Fruit fly (Drosophila melanogaster) whole organism, embryonic: ENCODE data around the gene CG32354.

Experiments used
- Bgb ChIP-seq: fragments of 200-800 bp; sonication (Bioruptor generic); IDR thresholded peaks from 2 replicates; pipeline ENCODE4 v1.3.6; 2022; ENCODE audit warnings: missing biosample characterization, missing genetic modification characterization; ENCODE audit not compliant: partially characterized antibody
- BtbVII ChIP-seq: fragments of 200-800 bp; sonication (Bioruptor generic); optimal IDR thresholded peaks from 3 replicates; lab custom pipeline; 2017; ENCODE audit warnings: missing biosample characterization, mild to moderate bottlenecking, missing genetic modification characterization
- CG10979 ChIP-seq: fragments of 200-800 bp; sonication (Bioruptor generic); optimal IDR thresholded peaks from 2 replicates; lab custom pipeline; 2018; ENCODE audit warnings: missing biosample characterization, mild to moderate bottlenecking, missing genetic modification characterization, moderate library complexity
- CG11456 ChIP-seq: fragments of 200-800 bp; sonication (Bioruptor generic); IDR thresholded peaks from 3 replicates; pipeline ENCODE4 v1.3.6; 2022; ENCODE audit warnings: missing biosample characterization, missing genetic modification characterization
- CG12391 ChIP-seq: fragments of 200-800 bp; sonication (Bioruptor generic); optimal IDR thresholded peaks from 3 replicates; lab custom pipeline; 2018; ENCODE audit warnings: missing biosample characterization, mild to moderate bottlenecking, missing genetic modification characterization, moderate library complexity
- CG14667 ChIP-seq: fragments of 200-800 bp; sonication (Bioruptor generic); IDR thresholded peaks from 2 replicates; pipeline ENCODE4 v1.3.6; 2022; ENCODE audit warnings: missing biosample characterization, missing genetic modification characterization
- CG15696 ChIP-seq: fragments of 200-800 bp; sonication (Bioruptor generic); optimal IDR thresholded peaks from 2 replicates; lab custom pipeline; 2019; ENCODE audit warnings: missing biosample characterization, mild to moderate bottlenecking, missing genetic modification characterization, moderate library complexity
- CG16863 ChIP-seq: fragments of 200-800 bp; sonication (Bioruptor generic); optimal IDR thresholded peaks from 3 replicates; lab custom pipeline; 2016; ENCODE audit warnings: missing biosample characterization, missing genetic modification characterization
- CG18599 ChIP-seq: fragments of 200-800 bp; sonication (Bioruptor generic); optimal IDR thresholded peaks from 3 replicates; lab custom pipeline; 2017; ENCODE audit warnings: missing biosample characterization, missing genetic modification characterization, mild to moderate bottlenecking, moderate library complexity, missing genetic modification reagents
- CG2129 ChIP-seq: fragments of 200-800 bp; sonication (Bioruptor generic); IDR thresholded peaks from 2 replicates; pipeline ENCODE4 v1.3.6; 2022; ENCODE audit warnings: missing biosample characterization, missing genetic modification characterization; ENCODE audit not compliant: partially characterized antibody
- CG2199 ChIP-seq: fragments of 200-800 bp; sonication (Bioruptor generic); IDR thresholded peaks from 3 replicates; pipeline ENCODE4 v1.3.6; 2022; ENCODE audit warnings: missing biosample characterization, missing genetic modification characterization
- CG3163 ChIP-seq: fragments of 200-800 bp; sonication (Bioruptor generic); optimal IDR thresholded peaks from 3 replicates; lab custom pipeline; 2016; ENCODE audit warnings: missing biosample characterization, missing genetic modification characterization
- CG4360 ChIP-seq: fragments of 200-800 bp; sonication (Bioruptor generic); IDR thresholded peaks from 2 replicates; pipeline ENCODE4 v1.3.6; 2022; ENCODE audit warnings: missing biosample characterization, missing genetic modification characterization
- CG5180 ChIP-seq: fragments of 200-800 bp; sonication (Bioruptor generic); optimal IDR thresholded peaks from 3 replicates; lab custom pipeline; 2017; ENCODE audit warnings: missing biosample characterization, missing genetic modification characterization, mild to moderate bottlenecking, moderate library complexity, missing genetic modification reagents
- CG6254 ChIP-seq: fragments of 200-800 bp; sonication (Bioruptor generic); optimal IDR thresholded peaks from 3 replicates; lab custom pipeline; 2017; ENCODE audit warnings: mild to moderate bottlenecking, missing biosample characterization, missing genetic modification reagents, missing genetic modification characterization
- CG7745 ChIP-seq: fragments of 200-800 bp; sonication (Bioruptor generic); optimal IDR thresholded peaks from 2 replicates; lab custom pipeline; 2018; ENCODE audit warnings: missing biosample characterization, mild to moderate bottlenecking, missing genetic modification characterization, moderate library complexity
- CG8089 ChIP-seq: fragments of 200-800 bp; sonication (Bioruptor generic); optimal IDR thresholded peaks from 3 replicates; lab custom pipeline; 2016; ENCODE audit warnings: missing biosample characterization, missing genetic modification characterization
- CG9727 ChIP-seq: fragments of 200-800 bp; sonication (Bioruptor generic); optimal IDR thresholded peaks from 3 replicates; lab custom pipeline; 2017; ENCODE audit warnings: missing biosample characterization, mild to moderate bottlenecking, missing genetic modification characterization
- Camta ChIP-seq: fragments of 200-800 bp; sonication (Bioruptor generic); optimal IDR thresholded peaks from 2 replicates; lab custom pipeline; 2016; ENCODE audit warnings: missing biosample characterization, missing genetic modification characterization
- CrebB ChIP-seq: fragments of 200-800 bp; sonication (Bioruptor generic); optimal IDR thresholded peaks from 3 replicates; lab custom pipeline; 2018; ENCODE audit warnings: missing biosample characterization, mild to moderate bottlenecking, missing genetic modification characterization
- Drgx ChIP-seq: fragments of 200-800 bp; sonication (Bioruptor generic); IDR thresholded peaks from 2 replicates; pipeline ENCODE4 v1.3.6; 2022; ENCODE audit warnings: missing biosample characterization, missing genetic modification characterization
- ERR ChIP-seq: fragments of 200-800 bp; sonication (Bioruptor generic); optimal IDR thresholded peaks from 2 replicates; lab custom pipeline; 2016; ENCODE audit warnings: missing biosample characterization, missing genetic modification characterization
- HHEX ChIP-seq: fragments of 200-800 bp; sonication (Bioruptor generic); optimal IDR thresholded peaks from 3 replicates; lab custom pipeline; 2017; ENCODE audit warnings: missing biosample characterization, mild to moderate bottlenecking, missing genetic modification characterization, missing genetic modification reagents
- Hey ChIP-seq: fragments of 200-800 bp; sonication (Bioruptor generic); optimal IDR thresholded peaks from 3 replicates; lab custom pipeline; 2018; ENCODE audit warnings: missing biosample characterization, mild to moderate bottlenecking, missing genetic modification characterization
- Kr ChIP-seq: fragments of 200-800 bp; sonication (Bioruptor generic); optimal IDR thresholded peaks from 2 replicates; lab custom pipeline; 2017; ENCODE audit warnings: missing biosample characterization, mild to moderate bottlenecking, missing genetic modification characterization
- Med ChIP-seq: fragments of 200-800 bp; sonication (Bioruptor generic); peaks from one replicate; lab custom pipeline; 2016; ENCODE audit warnings: missing biosample characterization, missing genetic modification characterization, mild to moderate bottlenecking, inconsistent platforms, moderate library complexity
- NC2α ChIP-seq: fragments of 200-800 bp; sonication (Bioruptor generic); optimal IDR thresholded peaks from 2 replicates; lab custom pipeline; 2016; ENCODE audit warnings: missing biosample characterization, missing genetic modification characterization
- Xrp1 ChIP-seq: fragments of 200-800 bp; sonication (Bioruptor generic); IDR thresholded peaks from 2 replicates; pipeline ENCODE4 v1.3.6; 2022; ENCODE audit warnings: missing biosample characterization, missing genetic modification characterization
- abd-A ChIP-seq: fragments of 200-800 bp; sonication (Bioruptor generic); optimal IDR thresholded peaks from 3 replicates; lab custom pipeline; 2019; ENCODE audit warnings: missing biosample characterization, mild to moderate bottlenecking, missing genetic modification characterization, moderate library complexity
- ap ChIP-seq: fragments of 200-800 bp; sonication (Bioruptor generic); IDR thresholded peaks from 2 replicates; pipeline ENCODE4 v1.3.6; 2022; ENCODE audit warnings: missing biosample characterization, missing genetic modification characterization
- ase ChIP-seq: fragments of 200-800 bp; sonication (Bioruptor generic); IDR thresholded peaks from 3 replicates; pipeline ENCODE4 v1.3.6; 2022; ENCODE audit warnings: missing biosample characterization, missing genetic modification characterization
- chinmo ChIP-seq: fragments of 200-800 bp; sonication (Bioruptor generic); IDR thresholded peaks from 4 replicates; pipeline ENCODE4 v1.3.6; 2022; ENCODE audit warnings: missing biosample characterization, missing genetic modification characterization; ENCODE audit not compliant: partially characterized antibody
- crc ChIP-seq: fragments of 200-800 bp; sonication (Bioruptor generic); optimal IDR thresholded peaks from 2 replicates; lab custom pipeline; 2016; ENCODE audit warnings: missing biosample characterization, missing genetic modification characterization
- dati ChIP-seq: fragments of 200-800 bp; sonication (Bioruptor generic); IDR thresholded peaks from 2 replicates; pipeline ENCODE4 v1.3.6; 2022; ENCODE audit warnings: missing biosample characterization, missing genetic modification characterization
- dimm ChIP-seq: fragments of 200-800 bp; sonication (Bioruptor generic); IDR thresholded peaks from 2 replicates; pipeline ENCODE4 v1.3.6; 2022; ENCODE audit warnings: missing biosample characterization, missing genetic modification characterization
- fd3F ChIP-seq: fragments of 200-800 bp; sonication (Bioruptor generic); optimal IDR thresholded peaks from 2 replicates; lab custom pipeline; 2018; ENCODE audit warnings: missing biosample characterization, mild to moderate bottlenecking, missing genetic modification characterization, moderate library complexity
- grn ChIP-seq: fragments of 200-800 bp; sonication (Bioruptor generic); optimal IDR thresholded peaks from 3 replicates; lab custom pipeline; 2017; ENCODE audit warnings: missing biosample characterization, missing genetic modification characterization
- hbn ChIP-seq: fragments of 200-800 bp; sonication (Bioruptor generic); IDR thresholded peaks from 2 replicates; pipeline ENCODE4 v1.3.6; 2022; ENCODE audit warnings: missing biosample characterization, missing genetic modification characterization; ENCODE audit not compliant: partially characterized antibody
- hth ChIP-seq: fragments of >200 bp; optimal IDR thresholded peaks from 2 replicates; lab custom pipeline; 2017; ENCODE audit warnings: inconsistent platforms
- lov ChIP-seq, 2 experiments: fragments of 200-800 bp in 1 of 2; fragments of >200 bp in 1 of 2; sonication (Bioruptor generic) in 1 of 2; IDR thresholded peaks in 1 of 2; optimal IDR thresholded peaks in 1 of 2; 2 replicates in 1 of 2; 3 replicates in 1 of 2; pipeline versions ENCODE4 v1.3.6 to Lab custom; 2017 to 2022; ENCODE audit warnings: missing biosample characterization in 1 of 2, missing genetic modification characterization in 1 of 2
- oc ChIP-seq: fragments of 200-800 bp; sonication (Bioruptor generic); optimal IDR thresholded peaks from 2 replicates; lab custom pipeline; 2018; ENCODE audit warnings: missing biosample characterization, mild to moderate bottlenecking, missing genetic modification characterization, moderate library complexity
- pros ChIP-seq: fragments of 200-800 bp; sonication (Bioruptor generic); optimal IDR thresholded peaks from 3 replicates; lab custom pipeline; 2019; ENCODE audit warnings: missing biosample characterization, mild to moderate bottlenecking, missing genetic modification characterization, moderate library complexity
- run ChIP-seq: fragments of 200-800 bp; sonication (Bioruptor generic); optimal IDR thresholded peaks from 3 replicates; lab custom pipeline; 2018; ENCODE audit warnings: missing biosample characterization, mild to moderate bottlenecking, missing genetic modification characterization
- slbo ChIP-seq: fragments of 200-800 bp; sonication (Bioruptor generic); IDR thresholded peaks from 2 replicates; pipeline ENCODE4 v1.3.6; 2022; ENCODE audit warnings: missing biosample characterization, missing genetic modification characterization
- slp2 ChIP-seq: fragments of 200-800 bp; sonication (Bioruptor generic); optimal IDR thresholded peaks from 2 replicates; lab custom pipeline; 2016; ENCODE audit warnings: missing biosample characterization, missing genetic modification characterization
- sna ChIP-seq: fragments of 200-800 bp; sonication (Bioruptor generic); IDR thresholded peaks from 2 replicates; pipeline ENCODE4 v1.3.6; 2022; ENCODE audit warnings: missing biosample characterization, missing genetic modification characterization; ENCODE audit not compliant: partially characterized antibody
- twi ChIP-seq: fragments of 200-800 bp; optimal IDR thresholded peaks from 2 replicates; lab custom pipeline; 2019; ENCODE audit warnings: missing biosample characterization, mild to moderate bottlenecking, missing genetic modification characterization, moderate library complexity
- vvl ChIP-seq: fragments of 200-800 bp; sonication (Bioruptor generic); IDR thresholded peaks from 2 replicates; pipeline ENCODE4 v1.3.6; 2022; ENCODE audit warnings: missing biosample characterization, missing genetic modification characterization
- zen ChIP-seq: fragments of 200-800 bp; sonication (Bioruptor generic); optimal IDR thresholded peaks from 3 replicates; lab custom pipeline; 2018; ENCODE audit warnings: missing biosample characterization, mild to moderate bottlenecking, missing genetic modification characterization, moderate library complexity

Gene CG32354

DNA sequence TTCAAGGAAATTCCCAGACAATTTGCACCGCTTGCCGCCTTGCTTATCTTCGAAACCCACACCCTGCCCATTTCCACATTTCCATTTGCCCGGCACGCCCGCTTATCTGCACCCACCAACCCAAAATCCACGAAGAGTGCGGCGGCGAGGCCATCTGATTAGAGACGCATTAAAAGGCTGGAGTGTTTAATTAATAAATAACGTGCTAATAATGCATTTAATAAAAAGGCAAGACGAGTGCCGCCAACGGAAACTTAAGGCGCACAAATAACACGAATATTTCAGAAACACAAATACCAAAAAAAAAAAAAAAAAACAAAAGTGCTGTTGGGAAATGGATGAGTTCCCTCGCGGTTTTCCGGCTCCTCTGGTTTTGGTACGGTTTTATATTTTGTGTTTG is 31.0 kb upstream of the CG32354 start (continued):
- TF ChIP-seq CG14667 (GFP tag; lab: Robert Waterston, UW) (no peak), dimm (no peak), slp2 (GFP tag; lab: Kevin White, UChicago) (no peak), zen (tag; lab: Kevin White, UChicago) (peak; percentile 23), CG9727 (GFP tag; lab: Kevin White, UChicago) (no peak), NC2α (no peak), CG3163 (GFP tag; lab: Kevin White, UChicago) (no peak), BtbVII (GFP tag; lab: Kevin White, UChicago) (no peak), vvl (no peak), CG5180 (GFP tag; lab: Kevin White, UChicago) (no peak), CG10979 (no peak), abd-A (tag; lab: Kevin White, UChicago) (no peak), CG11456 (GFP tag; lab: Robert Waterston, UW) (no peak), slbo (GFP tag; lab: Robert Waterston, UW) (0 out of 2 replicates have a peak, but pooled peaks have one; percentile 23)

- TF ChIP-seq Med (GFP tag; lab: Kevin White, UChicago) (peak; percentile 17), CG15696 (no peak), chinmo (GFP tag; lab: Robert Waterston, UW) (peak; percentile 14; the same call in 1 of the 4 replicates), CG8089 (GFP tag; lab: Kevin White, UChicago) (no peak), Drgx (GFP tag; lab: Robert Waterston, UW) (no peak), CG2129 (GFP tag; lab: Robert Waterston, UW) (no peak), Kr (GFP tag; lab: Kevin White, UChicago) (peak; percentile 41), CG6254 (GFP tag; lab: Kevin White, UChicago) (no peak), lov (optimal IDR thresholded peaks at IDR 0.05; lab: Kevin White, UChicago) (no peak), lov (GFP tag; IDR thresholded peaks at IDR 0.05; lab: Robert Waterston, UW) (0 out of 3 replicates have a peak, but pooled peaks have one; percentile 44), hth (lab: Kevin White, UChicago) (no peak), grn (peak; percentile 93), fd3F (GFP tag; lab: Kevin White, UChicago) (no peak), ap (GFP tag; lab: Robert Waterston, UW) (no peak), Xrp1 (no peak), HHEX (GFP tag; lab: Kevin White, UChicago) (no peak), ERR (GFP tag; lab: Kevin White, UChicago) (no peak), run (tag; lab: Kevin White, UChicago) (no peak), oc (tag; lab: Kevin White, UChicago) (peak; percentile 9), CG2199 (GFP tag; lab: Robert Waterston, UW) (0 out of 3 replicates have a peak, but pooled peaks have one; percentile 47), crc (GFP tag; lab: Kevin White, UChicago) (no peak), CrebB (tag; lab: Kevin White, UChicago) (no peak), CG12391 (tag; lab: Kevin White, UChicago) (no peak), hbn (GFP tag; lab: Robert Waterston, UW) (no peak), twi (tag; lab: Kevin White, UChicago) (peak; percentile 38), Hey (tag; lab: Kevin White, UChicago) (peak; percentile 94), CG4360 (GFP tag; lab: Robert Waterston, UW) (peak; percentile 4; the same call in 1 of the 2 replicates), CG18599 (GFP tag; lab: Kevin White, UChicago) (peak; percentile 1), CG16863 (GFP tag; lab: Kevin White, UChicago) (no peak), pros (GFP tag; lab: Kevin White, UChicago) (peak; percentile 54), CG7745 (tag; lab: Kevin White, UChicago) (peak; percentile 71), sna (GFP tag; lab: Robert Waterston, UW) (no peak), ase (no peak), Camta (no peak), dati (GFP tag; lab: Robert Waterston, UW) (no peak), Bgb (GFP tag; lab: Robert Waterston, UW) (no peak)
These were observed 30.1 kb upstream of the CG32354 start for dm6 chr3L:8451966-8452620.
